Worm (Caenorhabditis elegans): Measurements from ENCODE around the gene Y54G11A.14.
"Not testable (repeated sequence)": the region's sequence is repeated elsewhere in the genome, so short reads cannot be mapped to it uniquely, and the experiment has no call there.

DNA sequence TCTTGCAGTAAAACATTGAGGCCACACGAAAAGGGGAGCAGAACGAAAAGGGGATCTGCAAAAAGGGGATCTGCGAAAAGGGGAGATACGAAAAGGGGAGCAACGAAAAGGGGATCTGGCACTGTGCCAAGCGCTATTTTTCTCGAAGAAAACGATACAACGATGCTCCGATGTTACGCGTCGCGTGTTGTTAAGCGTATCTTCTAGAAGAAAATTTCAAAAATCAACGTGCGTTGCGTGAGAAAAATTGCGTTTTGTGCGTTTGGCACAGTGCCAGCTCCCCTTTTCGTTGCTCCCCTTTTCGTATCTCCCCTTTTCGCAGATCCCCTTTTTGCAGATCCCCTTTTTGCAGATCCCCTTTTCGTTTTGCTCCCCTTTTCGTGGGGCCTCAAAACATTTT lies 28.3 kb downstream of the Y54G11A.14 start, which contains the start of gene Y54G11A.9:
- TF ChIP-seq unc-39 (tag; optimal IDR thresholded peaks at IDR 0.05); nhr-11 (tag; optimal IDR thresholded peaks at IDR 0.05); mab-5 (tag; optimal IDR thresholded peaks at IDR 0.05); nhr-77 (tag; optimal IDR thresholded peaks at IDR 0.05); lsy-2 (tag; optimal IDR thresholded peaks at IDR 0.05); sma-3 (GFP tag; optimal IDR thresholded peaks at IDR 0.05); ceh-82 (tag; optimal IDR thresholded peaks at IDR 0.05); ztf-4 (tag; optimal IDR thresholded peaks at IDR 0.05); unc-62 (GFP tag; optimal IDR thresholded peaks at IDR 0.05); egl-27 (tag; optimal IDR thresholded peaks at IDR 0.05); crh-2 (tag; optimal IDR thresholded peaks at IDR 0.05); lin-13 (GFP tag; optimal IDR thresholded peaks at IDR 0.05); snpc-4 (tag; optimal IDR thresholded peaks at IDR 0.05); ZK546.5 (tag; optimal IDR thresholded peaks at IDR 0.05): not testable (repeated sequence)

Data from whole organism, L2 larva.